Worm (Caenorhabditis elegans) whole organism, L4 larva: ENCODE results near the gene nhx-4.
A peak's percentile ranks its signal among the peaks of the same experiment; 100 is the strongest.

Source experiments
- Y105C5A.15 ChIP-seq: fragments of 200-800 bp; sonication (Bioruptor generic); IDR thresholded peaks from 2 replicates; pipeline ENCODE4 v1.3.6; 2022; ENCODE audit warnings: missing genetic modification characterization, missing compliant biosample characterization
- ceh-82 ChIP-seq: sonication (generic microtip); optimal IDR thresholded peaks from 2 replicates; lab custom pipeline; 2017; ENCODE audit warnings: missing biosample characterization, missing genetic modification characterization
- lin-13 ChIP-seq: fragments of 150-350 bp; optimal IDR thresholded peaks from 2 replicates; lab custom pipeline; 2014; ENCODE audit warnings: missing biosample characterization, missing genetic modification reagents, missing genetic modification characterization
- lin-39 ChIP-seq: fragments of 150-350 bp; optimal IDR thresholded peaks from 2 replicates; lab custom pipeline; 2014; ENCODE audit warnings: missing biosample characterization, missing genetic modification reagents, missing genetic modification characterization
- lir-3 ChIP-seq: sonication (generic microtip); optimal IDR thresholded peaks from 2 replicates; lab custom pipeline; 2016; ENCODE audit warnings: mild to moderate bottlenecking, missing genetic modification characterization, missing compliant biosample characterization
- lsy-2 ChIP-seq, 2 experiments: fragments of 150-350 bp in 1 of 2; sonication (generic microtip) in 1 of 2; optimal IDR thresholded peaks; 2 replicates each; lab custom pipeline; 2014 to 2017; ENCODE audit warnings: missing biosample characterization in 2 of 2, missing genetic modification characterization in 2 of 2
- mes-2 ChIP-seq: sonication (generic microtip); optimal IDR thresholded peaks from 2 replicates; lab custom pipeline; 2016; ENCODE audit warnings: missing genotype, mild to moderate bottlenecking, missing genetic modification characterization, missing compliant biosample characterization; ENCODE audit not compliant: poor library complexity, severe bottlenecking
- nhr-6 ChIP-seq: fragments of 150-350 bp; optimal IDR thresholded peaks from 2 replicates; lab custom pipeline; 2014; ENCODE audit warnings: missing biosample characterization, missing genetic modification characterization
- pqm-1 ChIP-seq: sonication (generic microtip); optimal IDR thresholded peaks from 2 replicates; lab custom pipeline; 2017; ENCODE audit warnings: missing biosample characterization, missing genetic modification characterization
- zag-1 ChIP-seq: fragments of 150-350 bp; optimal IDR thresholded peaks from 2 replicates; lab custom pipeline; 2014; ENCODE audit warnings: missing biosample characterization, missing genetic modification characterization

- TF ChIP-seq pqm-1 (tag; lab: Kevin White, UChicago) = no peak
- peak; percentile 43 for TF ChIP-seq nhr-6
- no peak for TF ChIP-seq lin-13 (GFP tag; lab: Kevin White, UChicago)
- peak; percentile 82 for TF ChIP-seq mes-2 (tag; lab: Kevin White, UChicago)
- TF ChIP-seq Y105C5A.15 (GFP tag; lab: Robert Waterston, UW) = 0 out of 2 replicates have a peak, but pooled peaks have one; percentile 80
- TF ChIP-seq zag-1 = no peak
- peak in 1 of 2 experiments; percentile 42 for TF ChIP-seq lsy-2 (tag; optimal IDR thresholded peaks at IDR 0.05; lab: Kevin White, UChicago)
- no peak for TF ChIP-seq ceh-82 (tag; lab: Kevin White, UChicago)
- TF ChIP-seq lin-39 (tag; lab: Kevin White, UChicago) = no peak
- peak; percentile 60 for TF ChIP-seq lir-3 (tag; lab: Kevin White, UChicago)
Measured at ce11 chrX:6902958-6903357, 11.1 kb upstream of the nhx-4 start.
